Fruit fly (Drosophila melanogaster) whole organism, embryonic: ENCODE measurements around the gene GABPI.

Source experiments
- CG15479 ChIP-seq: fragments of 200-800 bp; sonication (Bioruptor generic); optimal IDR thresholded peaks from 3 replicates; lab custom pipeline; 2019; ENCODE audit warnings: missing biosample characterization, mild to moderate bottlenecking, missing genetic modification characterization, moderate library complexity
- CG30431 ChIP-seq: fragments of 200-800 bp; sonication (Bioruptor generic); optimal IDR thresholded peaks from 2 replicates; lab custom pipeline; 2017; ENCODE audit warnings: missing biosample characterization, missing genetic modification characterization
- CG4820 ChIP-seq: fragments of 200-800 bp; sonication (Bioruptor generic); optimal IDR thresholded peaks from 3 replicates; lab custom pipeline; 2016; ENCODE audit warnings: missing biosample characterization, missing genetic modification characterization
- CG7357 ChIP-seq: fragments of 200-800 bp; sonication (Bioruptor generic); IDR thresholded peaks from 3 replicates; pipeline ENCODE4 v1.3.6; 2022; ENCODE audit warnings: missing biosample characterization, missing genetic modification characterization
- CG8765 ChIP-seq: fragments of 200-800 bp; sonication (Bioruptor generic); IDR thresholded peaks from 2 replicates; pipeline ENCODE4 v1.3.6; 2022; ENCODE audit warnings: missing biosample characterization, missing genetic modification characterization
- Mad ChIP-seq: fragments of 200-800 bp; sonication (Bioruptor generic); optimal IDR thresholded peaks from 2 replicates; lab custom pipeline; 2016; ENCODE audit warnings: missing biosample characterization, missing genetic modification characterization
- Ptx1 ChIP-seq: fragments of 200-800 bp; sonication (Bioruptor generic); IDR thresholded peaks from 2 replicates; pipeline ENCODE4 v1.3.6; 2022; ENCODE audit warnings: missing biosample characterization, missing genetic modification characterization
- cato ChIP-seq: fragments of 200-800 bp; sonication (Bioruptor generic); optimal IDR thresholded peaks from 2 replicates; lab custom pipeline; 2016; ENCODE audit warnings: missing biosample characterization, missing genetic modification characterization, borderline replicate concordance
- gcm ChIP-seq: fragments of 200-800 bp; sonication (Bioruptor generic); optimal IDR thresholded peaks from 2 replicates; lab custom pipeline; 2019; ENCODE audit warnings: missing biosample characterization, mild to moderate bottlenecking, missing genetic modification characterization, moderate library complexity
- her ChIP-seq: fragments of 200-800 bp; sonication (Bioruptor generic); optimal IDR thresholded peaks from 2 replicates; lab custom pipeline; 2016; ENCODE audit warnings: missing biosample characterization, missing genetic modification characterization
- insv ChIP-seq, 2 experiments: fragments of 200-800 bp; sonication (Bioruptor generic); optimal IDR thresholded peaks; 3 replicates each; lab custom pipeline; 2016 to 2018; ENCODE audit warnings: missing biosample characterization in 2 of 2, missing genetic modification characterization in 2 of 2
- ranshi ChIP-seq: fragments of 200-800 bp; sonication (Bioruptor generic); IDR thresholded peaks from 2 replicates; pipeline ENCODE4 v1.3.6; 2022; ENCODE audit warnings: missing biosample characterization, missing genetic modification characterization
- stwl ChIP-seq: fragments of 200-800 bp; sonication (Bioruptor generic); optimal IDR thresholded peaks from 3 replicates; lab custom pipeline; 2018; ENCODE audit warnings: missing biosample characterization, mild to moderate bottlenecking, missing genetic modification characterization, moderate library complexity

dm6 chr2L:2993702-2994101, 36.6 kb upstream of the GABPI start:
- TF ChIP-seq CG30431 (GFP tag; lab: Kevin White, UChicago), result no peak
- no peak for TF ChIP-seq her (GFP tag; lab: Kevin White, UChicago)
- TF ChIP-seq ranshi (GFP tag; lab: Robert Waterston, UW), result no peak
- 0 out of 3 replicates have a peak, but pooled peaks have one; percentile 15 for TF ChIP-seq CG7357 (GFP tag; lab: Robert Waterston, UW)
- TF ChIP-seq stwl, result no peak
- TF ChIP-seq CG4820 (GFP tag; lab: Kevin White, UChicago), result no peak
- TF ChIP-seq CG8765 (GFP tag; lab: Robert Waterston, UW), result no peak
- TF ChIP-seq cato (GFP tag; lab: Kevin White, UChicago), result no peak
- TF ChIP-seq Mad (GFP tag; lab: Kevin White, UChicago), result no peak
- TF ChIP-seq insv (GFP tag; optimal IDR thresholded peaks at IDR 0.05; lab: Kevin White, UChicago), result no peak
- no peak for TF ChIP-seq Ptx1 (GFP tag; lab: Robert Waterston, UW)
- no peak for TF ChIP-seq gcm (GFP tag; lab: Kevin White, UChicago)
- TF ChIP-seq CG15479 (GFP tag; lab: Kevin White, UChicago), result no peak
